Fruit fly (Drosophila melanogaster) S2 (cell line): ENCODE data around the gene CG42685.
"Not testable (repeated sequence)": the region's sequence is repeated elsewhere in the genome, so short reads cannot be mapped to it uniquely, and the experiment has no call there.

ENCODE experiments used
- CG8478 ChIP-seq: fragments of >200 bp; optimal IDR thresholded peaks from 2 replicates; lab custom pipeline; 2018
- CTCF ChIP-seq, 2 experiments: fragments of >200 bp; optimal IDR thresholded peaks; 2 replicates each; lab custom pipeline; 2018

DNA sequence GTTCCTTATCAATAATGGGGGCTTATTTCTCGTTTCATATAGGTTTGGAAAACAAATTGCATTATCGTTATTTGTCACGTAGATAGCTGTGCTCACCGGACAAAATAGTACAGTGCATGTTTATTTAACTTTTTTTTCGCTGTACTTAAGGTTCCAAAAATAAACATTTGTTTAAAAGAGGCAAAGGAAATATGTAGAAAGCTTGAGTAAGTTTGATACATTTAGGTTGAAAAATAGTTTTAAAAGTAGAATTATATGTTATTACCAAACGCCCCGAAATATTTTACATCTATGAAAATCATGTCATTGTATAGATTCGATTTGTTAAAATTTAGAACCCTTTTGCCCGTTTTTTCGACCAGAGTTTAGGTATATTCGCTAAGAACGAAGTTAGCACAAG is 5.6 kb upstream of the CG42685 start, which contains the start of gene CG31835:
- not testable (repeated sequence) for TF ChIP-seq CG8478 (lab: Kevin White, UChicago); CTCF (optimal IDR thresholded peaks at IDR 0.05; lab: Kevin White, UChicago)
